Fruit fly (Drosophila melanogaster) whole organism, embryonic: ENCODE results near the gene beat-Vc.

Source experiments
- Ada2b ChIP-seq: fragments of 200-800 bp; sonication (Bioruptor generic); IDR thresholded peaks from 2 replicates; pipeline ENCODE4 v1.3.6; 2022; ENCODE audit warnings: missing biosample characterization, missing genetic modification characterization
- Adf1 ChIP-seq: fragments of 200-800 bp; sonication (Bioruptor generic); IDR thresholded peaks from 2 replicates; pipeline ENCODE4 v1.3.6; 2022; ENCODE audit warnings: missing biosample characterization, missing genetic modification characterization
- B-H1 ChIP-seq: fragments of 200-800 bp; sonication (Bioruptor generic); IDR thresholded peaks from 3 replicates; pipeline ENCODE4 v1.3.6; 2022; ENCODE audit warnings: missing biosample characterization, missing genetic modification characterization
- CG10979 ChIP-seq: fragments of 200-800 bp; sonication (Bioruptor generic); optimal IDR thresholded peaks from 2 replicates; lab custom pipeline; 2018; ENCODE audit warnings: missing biosample characterization, mild to moderate bottlenecking, missing genetic modification characterization, moderate library complexity
- CG15514 ChIP-seq: fragments of 200-800 bp; sonication (Bioruptor generic); optimal IDR thresholded peaks from 3 replicates; lab custom pipeline; 2017; ENCODE audit warnings: missing biosample characterization, missing genetic modification characterization, mild to moderate bottlenecking, moderate library complexity, missing genetic modification reagents
- CG1602 ChIP-seq: fragments of 200-800 bp; sonication (Bioruptor generic); optimal IDR thresholded peaks from 3 replicates; lab custom pipeline; 2016; ENCODE audit warnings: missing biosample characterization, missing genetic modification characterization
- CG18764 ChIP-seq: fragments of 200-800 bp; sonication (Bioruptor generic); optimal IDR thresholded peaks from 3 replicates; lab custom pipeline; 2016; ENCODE audit warnings: missing biosample characterization, missing genetic modification characterization
- CG3163 ChIP-seq: fragments of 200-800 bp; sonication (Bioruptor generic); optimal IDR thresholded peaks from 3 replicates; lab custom pipeline; 2016; ENCODE audit warnings: missing biosample characterization, missing genetic modification characterization
- CG33557 ChIP-seq: fragments of 200-800 bp; sonication (Bioruptor generic); optimal IDR thresholded peaks from 2 replicates; lab custom pipeline; 2019; ENCODE audit warnings: missing biosample characterization, mild to moderate bottlenecking, missing genetic modification characterization, moderate library complexity
- CG34376 ChIP-seq: fragments of 200-800 bp; sonication (Bioruptor generic); optimal IDR thresholded peaks from 2 replicates; lab custom pipeline; 2018; ENCODE audit warnings: missing biosample characterization, mild to moderate bottlenecking, missing genetic modification characterization
- CG4328 ChIP-seq: fragments of 200-800 bp; sonication (Bioruptor generic); optimal IDR thresholded peaks from 3 replicates; lab custom pipeline; 2017; ENCODE audit warnings: missing biosample characterization, missing genetic modification reagents, missing genetic modification characterization
- CG7745 ChIP-seq: fragments of 200-800 bp; sonication (Bioruptor generic); optimal IDR thresholded peaks from 2 replicates; lab custom pipeline; 2018; ENCODE audit warnings: missing biosample characterization, mild to moderate bottlenecking, missing genetic modification characterization, moderate library complexity
- CrebB ChIP-seq: fragments of 200-800 bp; sonication (Bioruptor generic); optimal IDR thresholded peaks from 3 replicates; lab custom pipeline; 2018; ENCODE audit warnings: missing biosample characterization, mild to moderate bottlenecking, missing genetic modification characterization
- Dbx ChIP-seq: fragments of 200-800 bp; sonication (Bioruptor generic); IDR thresholded peaks from 3 replicates; pipeline ENCODE4 v1.3.6; 2022; ENCODE audit warnings: missing biosample characterization, missing genetic modification characterization
- Deaf1 ChIP-seq: fragments of 200-800 bp; optimal IDR thresholded peaks from 3 replicates; lab custom pipeline; 2019; ENCODE audit warnings: missing biosample characterization, mild to moderate bottlenecking, missing genetic modification characterization, moderate library complexity
- Dll ChIP-seq: fragments of 200-800 bp; sonication (Bioruptor generic); IDR thresholded peaks from 4 replicates; pipeline ENCODE4 v1.3.6; 2022; ENCODE audit warnings: missing biosample characterization, missing genetic modification characterization; ENCODE audit not compliant: partially characterized antibody
- Doc3 ChIP-seq: fragments of 200-800 bp; sonication (Bioruptor generic); IDR thresholded peaks from 3 replicates; pipeline ENCODE4 v1.3.6; 2022; ENCODE audit warnings: missing biosample characterization, missing genetic modification characterization; ENCODE audit not compliant: partially characterized antibody
- E2f2 ChIP-seq: fragments of 200-800 bp; sonication (Bioruptor generic); IDR thresholded peaks from 2 replicates; pipeline ENCODE4 v1.3.6; 2022; ENCODE audit warnings: missing biosample characterization, missing genetic modification characterization
- Fer3 ChIP-seq: fragments of 200-800 bp; sonication (Bioruptor generic); optimal IDR thresholded peaks from 2 replicates; lab custom pipeline; 2018; ENCODE audit warnings: missing biosample characterization, mild to moderate bottlenecking, missing genetic modification characterization, moderate library complexity
- HHEX ChIP-seq: fragments of 200-800 bp; sonication (Bioruptor generic); optimal IDR thresholded peaks from 3 replicates; lab custom pipeline; 2017; ENCODE audit warnings: missing biosample characterization, mild to moderate bottlenecking, missing genetic modification characterization, missing genetic modification reagents
- HLH3B ChIP-seq: fragments of 200-800 bp; sonication (Bioruptor generic); IDR thresholded peaks from 2 replicates; pipeline ENCODE4 v1.3.6; 2022; ENCODE audit warnings: missing biosample characterization, missing genetic modification characterization
- Hey ChIP-seq: fragments of 200-800 bp; sonication (Bioruptor generic); optimal IDR thresholded peaks from 3 replicates; lab custom pipeline; 2018; ENCODE audit warnings: missing biosample characterization, mild to moderate bottlenecking, missing genetic modification characterization
- Hr78 ChIP-seq, 2 experiments: fragments of 200-800 bp in 1 of 2; fragments of >200 bp in 1 of 2; sonication (Bioruptor generic) in 1 of 2; optimal IDR thresholded peaks; 2 replicates each; lab custom pipeline; 2017 to 2019; ENCODE audit warnings: missing biosample characterization in 2 of 2, missing genetic modification characterization in 2 of 2, mild to moderate bottlenecking in 1 of 2, moderate library complexity in 1 of 2
- Meics ChIP-seq: fragments of 200-800 bp; sonication (Bioruptor generic); optimal IDR thresholded peaks from 2 replicates; lab custom pipeline; 2017; ENCODE audit warnings: missing biosample characterization, mild to moderate bottlenecking, missing genetic modification characterization
- Side ChIP-seq: fragments of 200-800 bp; sonication (Bioruptor generic); optimal IDR thresholded peaks from 2 replicates; lab custom pipeline; 2016; ENCODE audit warnings: missing biosample characterization, missing genetic modification characterization
- Tbp ChIP-seq: fragments of >200 bp; optimal IDR thresholded peaks from 2 replicates; lab custom pipeline; 2018; ENCODE audit warnings: missing biosample characterization, missing genetic modification characterization
- ac ChIP-seq: fragments of 200-800 bp; sonication (Bioruptor generic); optimal IDR thresholded peaks from 3 replicates; lab custom pipeline; 2017; ENCODE audit warnings: missing biosample characterization, mild to moderate bottlenecking, missing genetic modification characterization
- bbx ChIP-seq: fragments of 200-800 bp; sonication (Bioruptor generic); IDR thresholded peaks from 2 replicates; pipeline ENCODE4 v1.3.6; 2022; ENCODE audit warnings: missing biosample characterization, missing genetic modification characterization; ENCODE audit not compliant: partially characterized antibody
- bowl ChIP-seq: fragments of 200-800 bp; sonication (Bioruptor generic); IDR thresholded peaks from 2 replicates; pipeline ENCODE4 v1.3.6; 2022; ENCODE audit warnings: missing biosample characterization, missing genetic modification characterization
- bsh ChIP-seq, 2 experiments: fragments of 200-800 bp; sonication (Bioruptor generic); optimal IDR thresholded peaks; 2 replicates each; lab custom pipeline; 2017 to 2018; ENCODE audit warnings: mild to moderate bottlenecking in 2 of 2, missing biosample characterization in 2 of 2, missing genetic modification characterization in 2 of 2, moderate library complexity in 1 of 2
- cad ChIP-seq: fragments of >200 bp; optimal IDR thresholded peaks from 2 replicates; lab custom pipeline; 2017; ENCODE audit warnings: missing biosample characterization, missing genetic modification characterization
- caup ChIP-seq: fragments of 200-800 bp; sonication (Bioruptor generic); optimal IDR thresholded peaks from 3 replicates; lab custom pipeline; 2017; ENCODE audit warnings: missing biosample characterization, mild to moderate bottlenecking, missing genetic modification characterization, moderate library complexity; ENCODE audit not compliant: severe bottlenecking
- disco-r ChIP-seq: fragments of 200-800 bp; sonication (Bioruptor generic); optimal IDR thresholded peaks from 2 replicates; lab custom pipeline; 2016; ENCODE audit warnings: missing biosample characterization, missing genetic modification characterization
- dpn ChIP-seq, 2 experiments: fragments of 200-800 bp; sonication (Bioruptor generic); optimal IDR thresholded peaks; 3 replicates each; lab custom pipeline; 2016; ENCODE audit warnings: missing biosample characterization in 2 of 2, missing genetic modification characterization in 2 of 2
- gcm ChIP-seq: fragments of 200-800 bp; sonication (Bioruptor generic); optimal IDR thresholded peaks from 2 replicates; lab custom pipeline; 2019; ENCODE audit warnings: missing biosample characterization, mild to moderate bottlenecking, missing genetic modification characterization, moderate library complexity
- gfzf ChIP-seq: fragments of 200-800 bp; sonication (Bioruptor generic); optimal IDR thresholded peaks from 2 replicates; lab custom pipeline; 2016; ENCODE audit warnings: missing biosample characterization, mild to moderate bottlenecking, missing genetic modification characterization, moderate library complexity
- gsb-n ChIP-seq: fragments of 200-800 bp; sonication (Bioruptor generic); optimal IDR thresholded peaks from 3 replicates; lab custom pipeline; 2018; ENCODE audit warnings: missing biosample characterization, mild to moderate bottlenecking, missing genetic modification characterization
- jumu ChIP-seq: fragments of 200-800 bp; sonication (Bioruptor generic); optimal IDR thresholded peaks from 3 replicates; lab custom pipeline; 2016; ENCODE audit warnings: missing biosample characterization, missing genetic modification characterization
- ken ChIP-seq: fragments of 200-800 bp; sonication (Bioruptor generic); IDR thresholded peaks from 3 replicates; pipeline ENCODE4 v1.3.6; 2022; ENCODE audit warnings: missing biosample characterization, missing genetic modification characterization
- mld ChIP-seq: fragments of 200-800 bp; sonication (Bioruptor generic); IDR thresholded peaks from 3 replicates; pipeline ENCODE4 v1.3.6; 2022; ENCODE audit warnings: missing biosample characterization, missing genetic modification characterization; ENCODE audit not compliant: partially characterized antibody
- phol ChIP-seq: fragments of 200-800 bp; sonication (Bioruptor generic); optimal IDR thresholded peaks from 3 replicates; lab custom pipeline; 2018; ENCODE audit warnings: missing biosample characterization, mild to moderate bottlenecking, missing genetic modification characterization, moderate library complexity
- salm ChIP-seq: fragments of 200-800 bp; sonication (Bioruptor generic); optimal IDR thresholded peaks from 2 replicates; lab custom pipeline; 2018; ENCODE audit warnings: missing biosample characterization, mild to moderate bottlenecking, missing genetic modification characterization
- scrt ChIP-seq: fragments of 200-800 bp; sonication (Bioruptor generic); optimal IDR thresholded peaks from 2 replicates; lab custom pipeline; 2018; ENCODE audit warnings: missing biosample characterization, mild to moderate bottlenecking, missing genetic modification characterization, moderate library complexity
- sqz ChIP-seq: fragments of 200-800 bp; sonication (Bioruptor generic); optimal IDR thresholded peaks from 3 replicates; lab custom pipeline; 2018; ENCODE audit warnings: missing biosample characterization, mild to moderate bottlenecking, missing genetic modification characterization
- ssp ChIP-seq: fragments of 200-800 bp; sonication (Bioruptor generic); IDR thresholded peaks from 2 replicates; pipeline ENCODE4 v1.3.6; 2022; ENCODE audit warnings: missing biosample characterization, missing genetic modification characterization
- tgo ChIP-seq: fragments of 200-800 bp; sonication (Bioruptor generic); IDR thresholded peaks from 3 replicates; pipeline ENCODE4 v1.3.6; 2022; ENCODE audit warnings: missing biosample characterization, missing genetic modification characterization
- tll ChIP-seq, 2 experiments: fragments of 200-800 bp in 1 of 2; fragments of >200 bp in 1 of 2; sonication (Bioruptor generic) in 1 of 2; optimal IDR thresholded peaks; 2 replicates each; lab custom pipeline; 2017 to 2019; ENCODE audit warnings: missing biosample characterization in 2 of 2, missing genetic modification characterization in 2 of 2, mild to moderate bottlenecking in 1 of 2, moderate library complexity in 1 of 2
- unc-4 ChIP-seq: fragments of 200-800 bp; sonication (Bioruptor generic); IDR thresholded peaks from 2 replicates; pipeline ENCODE4 v1.3.6; 2022; ENCODE audit warnings: missing biosample characterization, missing genetic modification characterization; ENCODE audit not compliant: partially characterized antibody
- zen2 ChIP-seq: fragments of 200-800 bp; sonication (Bioruptor generic); IDR thresholded peaks from 3 replicates; pipeline ENCODE4 v1.3.6; 2022; ENCODE audit warnings: missing biosample characterization, missing genetic modification characterization; ENCODE audit not compliant: partially characterized antibody

The beat-Vc gene

DNA sequence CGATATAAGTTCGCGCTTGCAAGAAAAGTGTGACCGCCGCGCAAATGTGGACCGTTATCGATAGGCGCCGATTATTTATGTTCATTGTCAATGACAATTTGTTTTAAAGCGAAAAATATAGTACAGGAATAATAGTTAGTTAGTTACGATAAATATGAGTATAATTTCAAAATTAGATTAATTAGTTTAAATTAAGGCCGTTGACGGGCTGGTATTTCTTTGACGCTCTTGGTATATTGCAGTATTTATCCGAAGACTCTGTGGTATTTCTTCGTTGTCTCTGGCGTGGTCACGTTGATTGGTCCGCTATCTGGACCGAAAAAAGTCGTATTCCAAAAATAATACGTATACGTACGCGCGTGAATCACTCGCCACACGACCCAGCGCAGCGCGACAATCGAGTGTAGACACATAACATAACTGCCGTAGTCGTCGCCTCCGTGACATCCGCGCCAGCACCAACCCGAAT, 85.4 kb downstream of the beat-Vc start (continued):
- peak; percentile 28 for TF ChIP-seq CG10979 (tag; lab: Kevin White, UChicago)
- TF ChIP-seq CG18764 (GFP tag; lab: Kevin White, UChicago) = no peak
- no peak for TF ChIP-seq Deaf1 (tag; lab: Kevin White, UChicago)
- no peak for TF ChIP-seq bsh (GFP tag; optimal IDR thresholded peaks at IDR 0.05; lab: Kevin White, UChicago)
- no peak for TF ChIP-seq cad (GFP tag; lab: Kevin White, UChicago)
- TF ChIP-seq tgo (GFP tag; lab: Robert Waterston, UW) = no peak
- TF ChIP-seq CG1602 (GFP tag; lab: Kevin White, UChicago) = no peak
- TF ChIP-seq CrebB (tag; lab: Kevin White, UChicago) = peak; percentile 4
- TF ChIP-seq ac = no peak
- TF ChIP-seq E2f2 (GFP tag; lab: Robert Waterston, UW) = peak; percentile 95
- TF ChIP-seq salm (tag; lab: Kevin White, UChicago) = no peak
- peak; percentile 78 for TF ChIP-seq Dll (GFP tag; lab: Robert Waterston, UW)
- peak; percentile 41 for TF ChIP-seq caup (GFP tag; lab: Kevin White, UChicago)
- no peak for TF ChIP-seq CG7745
- no peak for TF ChIP-seq CG33557 (GFP tag; lab: Kevin White, UChicago)
- TF ChIP-seq Tbp (GFP tag; lab: Kevin White, UChicago) = no peak
- peak; percentile 70 for TF ChIP-seq unc-4 (GFP tag; lab: Robert Waterston, UW)
- TF ChIP-seq Meics (GFP tag; lab: Kevin White, UChicago) = no peak
- TF ChIP-seq dpn (GFP tag; optimal IDR thresholded peaks at IDR 0.05; lab: Kevin White, UChicago) = no peak
- TF ChIP-seq bbx (GFP tag; lab: Robert Waterston, UW) = peak; percentile 43; the same call in 1 of the 2 replicates
- TF ChIP-seq gfzf = peak; percentile 86
- TF ChIP-seq sqz (GFP tag; lab: Kevin White, UChicago) = no peak
- TF ChIP-seq mld (GFP tag; lab: Robert Waterston, UW) = no peak
- TF ChIP-seq Side (GFP tag; lab: Kevin White, UChicago) = no peak
- TF ChIP-seq Fer3 = no peak
- TF ChIP-seq Hr78 (GFP tag; optimal IDR thresholded peaks at IDR 0.05; lab: Kevin White, UChicago) = peak in 1 of 2 experiments; percentile 25
- no peak for TF ChIP-seq HLH3B (GFP tag; lab: Robert Waterston, UW)
- TF ChIP-seq ken (GFP tag; lab: Robert Waterston, UW) = no peak
- TF ChIP-seq Doc3 (GFP tag; lab: Robert Waterston, UW) = peak; percentile 50; the same call in 1 of the 3 replicates
- TF ChIP-seq jumu = no peak
- TF ChIP-seq Hey (tag; lab: Kevin White, UChicago) = no peak
- TF ChIP-seq CG34376 (GFP tag; lab: Kevin White, UChicago) = peak; percentile 37
- TF ChIP-seq Adf1 = no peak
- no peak for TF ChIP-seq CG4328 (GFP tag; lab: Kevin White, UChicago)
- TF ChIP-seq scrt (GFP tag; lab: Kevin White, UChicago) = no peak
- TF ChIP-seq disco-r (GFP tag; lab: Kevin White, UChicago) = no peak
- TF ChIP-seq tll (GFP tag; optimal IDR thresholded peaks at IDR 0.05; lab: Kevin White, UChicago) = peak in 1 of 2 experiments; percentile 2
- no peak for TF ChIP-seq zen2 (GFP tag; lab: Robert Waterston, UW)
- TF ChIP-seq CG15514 (GFP tag; lab: Kevin White, UChicago) = peak; percentile 37
- no peak for TF ChIP-seq gcm
- TF ChIP-seq Ada2b (GFP tag; lab: Robert Waterston, UW) = no peak
- TF ChIP-seq B-H1 = no peak
- TF ChIP-seq HHEX (GFP tag; lab: Kevin White, UChicago) = no peak
- no peak for TF ChIP-seq gsb-n (tag; lab: Kevin White, UChicago)
- TF ChIP-seq ssp (GFP tag; lab: Robert Waterston, UW) = no peak
- peak; percentile 40 for TF ChIP-seq phol (tag; lab: Kevin White, UChicago)
- TF ChIP-seq bowl (GFP tag; lab: Robert Waterston, UW) = no peak
- no peak; the same call in 2 of the 3 replicates for TF ChIP-seq Dbx (GFP tag; lab: Robert Waterston, UW)
- no peak for TF ChIP-seq CG3163 (GFP tag; lab: Kevin White, UChicago)
